Fruit fly (Drosophila melanogaster): Measurements from ENCODE around the gene CG32983.

- TF ChIP-seq CG8478 (optimal IDR thresholded peaks at IDR 0.05) (no peak), psq (optimal IDR thresholded peaks at IDR 0.05) (no peak), pan (optimal IDR thresholded peaks at IDR 0.05) (no peak), usp (GFP tag; optimal IDR thresholded peaks at IDR 0.05) (no peak)
These were observed 50.1 kb downstream of the CG32983 start for dm6 chr2L:8915709-8916108.

Measured in whole organism.